Worm (Caenorhabditis elegans): ENCODE data around the gene srh-37.

The srh-37 gene

ce11 chrV:512420-512819, at the start of gene srh-37:
TSS of gene srh-37 (minus strand) at chrV:512520.
- no peak for TF ChIP-seq pqm-1 (tag; optimal IDR thresholded peaks at IDR 0.05)
- TF ChIP-seq Y5F2A.4 (GFP tag; optimal IDR thresholded peaks at IDR 0.05), result no peak
- no peak for TF ChIP-seq ZK337.2 (GFP tag; IDR thresholded peaks at IDR 0.05)
- no peak for TF ChIP-seq ztf-7 (tag; optimal IDR thresholded peaks at IDR 0.05)
- TF ChIP-seq lsy-2 (tag; optimal IDR thresholded peaks at IDR 0.05), result no peak
- no peak for TF ChIP-seq rbr-2 (tag; optimal IDR thresholded peaks at IDR 0.05)
- no peak for TF ChIP-seq php-3 (GFP tag; IDR thresholded peaks at IDR 0.05)
- no peak for TF ChIP-seq lin-39 (tag; optimal IDR thresholded peaks at IDR 0.05)
- TF ChIP-seq ama-1 (optimal IDR thresholded peaks at IDR 0.05), result no peak
- no peak for TF ChIP-seq hlh-11 (tag; optimal IDR thresholded peaks at IDR 0.05)
- TF ChIP-seq F10B5.3 (tag; optimal IDR thresholded peaks at IDR 0.05), result no peak
- TF ChIP-seq jun-1 (tag; optimal IDR thresholded peaks at IDR 0.05), result no peak
- no peak for TF ChIP-seq dpl-1 (GFP tag; optimal IDR thresholded peaks at IDR 0.05)
- no peak for TF ChIP-seq dmd-9 (GFP tag; IDR thresholded peaks at IDR 0.05)

ce11 chrV:559940-560339, 47.6 kb upstream of the srh-37 start, which contains the start of gene srx-7:
TSS of gene srx-7 (plus strand) at chrV:560195.
- TF ChIP-seq madf-5 (GFP tag; IDR thresholded peaks at IDR 0.05), result no peak
- TF ChIP-seq mxl-3 (GFP tag; optimal IDR thresholded peaks at IDR 0.05), result no peak
- TF ChIP-seq ceh-44 (GFP tag; IDR thresholded peaks at IDR 0.05), result peak; percentile 86

ce11 chrV:556055-556454, 43.7 kb upstream of the srh-37 start, which contains the start of gene srx-8:
TSS of gene srx-8 (minus strand) at chrV:556155.
- no peak for TF ChIP-seq daf-12 (tag; optimal IDR thresholded peaks at IDR 0.05)
- no peak for TF ChIP-seq ztf-7 (tag; optimal IDR thresholded peaks at IDR 0.05)
- no peak for TF ChIP-seq lin-29 (GFP tag; IDR thresholded peaks at IDR 0.05)

ce11 chrV:553067-553466, 40.7 kb upstream of the srh-37 start, which contains the start of gene C14C6.8:
TSS of gene C14C6.8 (minus strand) at chrV:553167.
- TF ChIP-seq attf-4 (tag; optimal IDR thresholded peaks at IDR 0.05), result no peak

ce11 chrV:552406-552805, 40.1 kb upstream of the srh-37 start:
- TF ChIP-seq unc-62 (GFP tag; optimal IDR thresholded peaks at IDR 0.05 in 1 of 2) (peak in 1 of 2 experiments; percentile 91), unc-62 (tag; optimal IDR thresholded peaks at IDR 0.05) (no peak), tra-1 (GFP tag; IDR thresholded peaks at IDR 0.05) (no peak)

ce11 chrV:547980-548379, 35.7 kb upstream of the srh-37 start, which contains the start of gene C14C6.6:
TSS of gene C14C6.6 (minus strand) at chrV:548080.
- TF ChIP-seq aly-2 (tag; optimal IDR thresholded peaks at IDR 0.05) (no peak), lin-13 (GFP tag; optimal IDR thresholded peaks at IDR 0.05) (no peak), vab-7 (GFP tag; IDR thresholded peaks at IDR 0.05) (no peak), spr-3 (GFP tag; optimal IDR thresholded peaks at IDR 0.05) (no peak), F44E2.7 (GFP tag; IDR thresholded peaks at IDR 0.05) (no peak), Y105C5A.15 (GFP tag; IDR thresholded peaks at IDR 0.05) (no peak), ceh-28 (tag; optimal IDR thresholded peaks at IDR 0.05) (no peak), nhr-77 (tag; optimal IDR thresholded peaks at IDR 0.05) (no peak), hlh-11 (tag; optimal IDR thresholded peaks at IDR 0.05) (no peak), pqm-1 (tag; optimal IDR thresholded peaks at IDR 0.05) (no peak), ceh-44 (GFP tag; IDR thresholded peaks at IDR 0.05) (no peak)

- no peak for TF ChIP-seq lin-15B (tag; optimal IDR thresholded peaks at IDR 0.05)
- TF ChIP-seq lin-29 (GFP tag; IDR thresholded peaks at IDR 0.05), result no peak
- peak in 1 of 2 experiments; percentile 5 for TF ChIP-seq unc-62 (GFP tag; optimal IDR thresholded peaks at IDR 0.05 in 1 of 2)
- no peak for TF ChIP-seq unc-62 (tag; optimal IDR thresholded peaks at IDR 0.05)
Measured at ce11 chrV:543169-543568, 30.8 kb upstream of the srh-37 start, which contains the start of gene C14C6.3. TSS of gene C14C6.3 (plus strand) at chrV:543469.
